Worm (Caenorhabditis elegans) whole organism, L1 larva: ENCODE data around the gene del-8.

Experiments used
- C04F5.9 ChIP-seq: sonication (generic microtip); optimal IDR thresholded peaks from 2 replicates; lab custom pipeline; 2016; ENCODE audit warnings: missing genetic modification characterization, missing compliant biosample characterization
- C16A3.4 ChIP-seq: fragments of 150-350 bp; optimal IDR thresholded peaks from 2 replicates; lab custom pipeline; 2014; ENCODE audit warnings: missing biosample characterization, missing genetic modification characterization
- F16B12.6 ChIP-seq: fragments of 150-350 bp; optimal IDR thresholded peaks from 2 replicates; lab custom pipeline; 2014; ENCODE audit warnings: missing biosample characterization, missing genetic modification characterization
- alr-1 ChIP-seq: fragments of 200-800 bp; sonication (Bioruptor generic); optimal IDR thresholded peaks from 2 replicates; lab custom pipeline; 2018; ENCODE audit warnings: borderline replicate concordance, mild to moderate bottlenecking, missing genetic modification characterization, missing compliant biosample characterization
- ama-1 ChIP-seq: fragments of 150-350 bp; optimal IDR thresholded peaks from 2 replicates; lab custom pipeline; 2014
- blmp-1 ChIP-seq: fragments of 150-350 bp; optimal IDR thresholded peaks from 2 replicates; lab custom pipeline; 2014; ENCODE audit warnings: missing biosample characterization, missing genetic modification characterization
- ceh-63 ChIP-seq: fragments of 200-800 bp; sonication (Bioruptor generic); optimal IDR thresholded peaks from 2 replicates; lab custom pipeline; 2018; ENCODE audit warnings: mild to moderate bottlenecking, missing genetic modification characterization, missing compliant biosample characterization
- ceh-82 ChIP-seq, 3 experiments: fragments of 150-350 bp in 1 of 3; sonication (generic microtip) in 2 of 3; optimal IDR thresholded peaks; 2 replicates each; lab custom pipeline; 2014 to 2017; ENCODE audit warnings: missing biosample characterization in 3 of 3, missing genetic modification characterization in 3 of 3
- ceh-90 ChIP-seq: sonication (generic microtip); optimal IDR thresholded peaks from 2 replicates; lab custom pipeline; 2016; ENCODE audit warnings: missing genetic modification characterization, missing compliant biosample characterization
- ces-1 ChIP-seq: fragments of 150-350 bp; optimal IDR thresholded peaks from 2 replicates; lab custom pipeline; 2014; ENCODE audit warnings: missing biosample characterization, missing genetic modification reagents, missing genetic modification characterization
- dpl-1 ChIP-seq, 3 experiments: fragments of 150-350 bp in 2 of 3; sonication (generic microtip) in 1 of 3; optimal IDR thresholded peaks; 2 replicates each; lab custom pipeline; 2014 to 2017; ENCODE audit warnings: missing biosample characterization in 3 of 3, missing genetic modification characterization in 3 of 3, missing genetic modification reagents in 3 of 3
- efl-1 ChIP-seq, 4 experiments: fragments of 150-350 bp; optimal IDR thresholded peaks in 3 of 4; peaks in 1 of 4; 1 replicate in 1 of 4; 2 replicates in 3 of 4; lab custom pipeline; 2014; ENCODE audit warnings: missing biosample characterization in 2 of 4, missing genetic modification characterization in 2 of 4, missing genetic modification reagents in 2 of 4
- efl-3 ChIP-seq: fragments of 200-800 bp; sonication (Bioruptor generic); optimal IDR thresholded peaks from 2 replicates; lab custom pipeline; 2018; ENCODE audit warnings: mild to moderate bottlenecking, missing genetic modification characterization, missing compliant biosample characterization
- egl-27 ChIP-seq, 2 experiments: fragments of 150-350 bp in 1 of 2; sonication (generic microtip); optimal IDR thresholded peaks; 3 replicates each; lab custom pipeline; 2017 to 2018; ENCODE audit warnings: missing biosample characterization in 2 of 2, missing genetic modification characterization in 2 of 2, missing genetic modification reagents in 2 of 2
- ets-5 ChIP-seq: fragments of 200-800 bp; sonication (Bioruptor generic); IDR thresholded peaks from 2 replicates; pipeline ENCODE4 v1.3.6; 2022; ENCODE audit warnings: missing genetic modification characterization, missing compliant biosample characterization
- fkh-10 ChIP-seq: sonication (generic microtip); optimal IDR thresholded peaks from 2 replicates; lab custom pipeline; 2017; ENCODE audit warnings: missing biosample characterization, missing genetic modification reagents, missing genetic modification characterization
- fkh-4 ChIP-seq: sonication (generic microtip); optimal IDR thresholded peaks from 2 replicates; lab custom pipeline; 2016; ENCODE audit warnings: missing compliant biosample characterization, missing genetic modification characterization, borderline replicate concordance
- fos-1 ChIP-seq: fragments of 150-350 bp; optimal IDR thresholded peaks from 2 replicates; lab custom pipeline; 2014; ENCODE audit warnings: missing biosample characterization, missing genetic modification characterization
- hlh-17 ChIP-seq: fragments of 200-800 bp; sonication (Bioruptor generic); optimal IDR thresholded peaks from 2 replicates; lab custom pipeline; 2018; ENCODE audit warnings: missing genetic modification characterization, mild to moderate bottlenecking, missing compliant biosample characterization, moderate library complexity, borderline replicate concordance
- hlh-4 ChIP-seq: sonication (generic microtip); optimal IDR thresholded peaks from 2 replicates; lab custom pipeline; 2016; ENCODE audit warnings: mild to moderate bottlenecking, missing genetic modification characterization, missing compliant biosample characterization
- jun-1 ChIP-seq: fragments of 150-350 bp; optimal IDR thresholded peaks from 2 replicates; lab custom pipeline; 2014; ENCODE audit warnings: missing biosample characterization, missing genetic modification reagents, missing genetic modification characterization
- lin-14 ChIP-seq: fragments of 200-800 bp; sonication (Bioruptor generic); optimal IDR thresholded peaks from 2 replicates; lab custom pipeline; 2018; ENCODE audit warnings: mild to moderate bottlenecking, missing genetic modification characterization, moderate library complexity, missing compliant biosample characterization
- lin-15B ChIP-seq: fragments of 150-350 bp; sonication (generic microtip); optimal IDR thresholded peaks from 3 replicates; lab custom pipeline; 2014; ENCODE audit warnings: missing biosample characterization, missing genetic modification characterization
- lin-35 ChIP-seq, 2 experiments: fragments of 150-350 bp; optimal IDR thresholded peaks; 2 replicates each; lab custom pipeline; 2014; ENCODE audit warnings: missing biosample characterization in 2 of 2, missing genetic modification characterization in 2 of 2, missing genetic modification reagents in 2 of 2
- lir-3 ChIP-seq: sonication (generic microtip); optimal IDR thresholded peaks from 2 replicates; lab custom pipeline; 2016; ENCODE audit warnings: mild to moderate bottlenecking, missing genetic modification characterization, moderate library complexity, missing compliant biosample characterization; ENCODE audit not compliant: poor library complexity
- lsy-2 ChIP-seq, 2 experiments: fragments of 150-350 bp; optimal IDR thresholded peaks; 2 replicates each; lab custom pipeline; 2014; ENCODE audit warnings: missing biosample characterization in 2 of 2, missing genetic modification characterization in 2 of 2
- mef-2 ChIP-seq: fragments of 150-350 bp; optimal IDR thresholded peaks from 2 replicates; lab custom pipeline; 2014; ENCODE audit warnings: missing biosample characterization, missing genetic modification characterization
- mep-1 ChIP-seq: fragments of 150-350 bp; optimal IDR thresholded peaks from 2 replicates; lab custom pipeline; 2014; ENCODE audit warnings: missing biosample characterization, missing genetic modification characterization
- nhr-11 ChIP-seq: fragments of 150-350 bp; optimal IDR thresholded peaks from 2 replicates; lab custom pipeline; 2014; ENCODE audit warnings: missing biosample characterization, missing genetic modification characterization
- nhr-12 ChIP-seq: sonication (generic microtip); optimal IDR thresholded peaks from 2 replicates; lab custom pipeline; 2017; ENCODE audit warnings: missing biosample characterization, missing genetic modification characterization
- nhr-20 ChIP-seq: sonication (generic microtip); optimal IDR thresholded peaks from 2 replicates; lab custom pipeline; 2016; ENCODE audit warnings: mild to moderate bottlenecking, missing genetic modification characterization, missing compliant biosample characterization
- nhr-47 ChIP-seq: sonication (generic microtip); optimal IDR thresholded peaks from 2 replicates; lab custom pipeline; 2016; ENCODE audit warnings: mild to moderate bottlenecking, missing genetic modification characterization, moderate library complexity, missing compliant biosample characterization
- nhr-71 ChIP-seq: sonication (generic microtip); optimal IDR thresholded peaks from 2 replicates; lab custom pipeline; 2016; ENCODE audit warnings: mild to moderate bottlenecking, missing genetic modification characterization, moderate library complexity, missing compliant biosample characterization
- nhr-85 ChIP-seq: sonication (generic microtip); peaks from one replicate; lab custom pipeline; 2016; ENCODE audit warnings: missing genetic modification characterization, inconsistent platforms, missing compliant biosample characterization
- pax-3 ChIP-seq: fragments of 200-800 bp; sonication (Bioruptor generic); optimal IDR thresholded peaks from 2 replicates; lab custom pipeline; 2018; ENCODE audit warnings: mild to moderate bottlenecking, missing genetic modification characterization, moderate library complexity, missing compliant biosample characterization
- skn-1 ChIP-seq: fragments of 150-350 bp; optimal IDR thresholded peaks from 2 replicates; lab custom pipeline; 2014; ENCODE audit warnings: missing biosample characterization, missing genetic modification characterization
- snpc-4 ChIP-seq: fragments of 150-350 bp; optimal IDR thresholded peaks from 2 replicates; lab custom pipeline; 2014; ENCODE audit warnings: missing biosample characterization, missing genetic modification characterization
- sox-4 ChIP-seq: sonication (generic microtip); optimal IDR thresholded peaks from 2 replicates; lab custom pipeline; 2016; ENCODE audit warnings: missing genetic modification characterization, missing compliant biosample characterization
- sup-37 ChIP-seq: fragments of 200-800 bp; sonication (Bioruptor generic); optimal IDR thresholded peaks from 2 replicates; lab custom pipeline; 2018; ENCODE audit warnings: mild to moderate bottlenecking, missing genetic modification characterization, missing compliant biosample characterization
- swsn-7 ChIP-seq: sonication (generic microtip); optimal IDR thresholded peaks from 2 replicates; lab custom pipeline; 2016; ENCODE audit warnings: missing genetic modification characterization, missing compliant biosample characterization
- tbx-2 ChIP-seq: sonication (generic microtip); optimal IDR thresholded peaks from 2 replicates; lab custom pipeline; 2016; ENCODE audit warnings: missing genetic modification characterization, missing compliant biosample characterization
- unc-86 ChIP-seq: sonication (generic microtip); optimal IDR thresholded peaks from 2 replicates; lab custom pipeline; 2016; ENCODE audit warnings: missing genetic modification characterization, missing compliant biosample characterization
- unc-98 ChIP-seq: fragments of 200-800 bp; sonication (Bioruptor generic); IDR thresholded peaks from 2 replicates; pipeline ENCODE4 v1.3.6; 2022; ENCODE audit warnings: missing genetic modification characterization, missing compliant biosample characterization
- vab-15 ChIP-seq: sonication (generic microtip); optimal IDR thresholded peaks from 2 replicates; lab custom pipeline; 2017; ENCODE audit warnings: missing genotype, mild to moderate bottlenecking, missing genetic modification characterization, missing compliant biosample characterization
- xbp-1 ChIP-seq: sonication (generic microtip); optimal IDR thresholded peaks from 2 replicates; lab custom pipeline; 2016; ENCODE audit warnings: missing genetic modification characterization, missing compliant biosample characterization
- zag-1 ChIP-seq: fragments of 150-350 bp; optimal IDR thresholded peaks from 2 replicates; lab custom pipeline; 2014; ENCODE audit warnings: missing biosample characterization, missing genetic modification characterization
- zip-4 ChIP-seq: fragments of 200-800 bp; sonication (Bioruptor generic); optimal IDR thresholded peaks from 2 replicates; lab custom pipeline; 2018; ENCODE audit warnings: mild to moderate bottlenecking, missing genetic modification characterization, moderate library complexity, missing compliant biosample characterization
- ztf-11 ChIP-seq, 2 experiments: sonication (generic microtip); optimal IDR thresholded peaks; 2 replicates each; lab custom pipeline; 2016 to 2017; ENCODE audit warnings: missing genetic modification characterization in 2 of 2, missing biosample characterization in 1 of 2, missing compliant biosample characterization in 1 of 2
- ztf-4 ChIP-seq: fragments of 150-350 bp; optimal IDR thresholded peaks from 2 replicates; lab custom pipeline; 2014; ENCODE audit warnings: missing biosample characterization, missing genetic modification characterization

Gene del-8

ce11 chrX:9635376-9635775 is 46.2 kb downstream of the del-8 start, which contains the start of gene F34H10.5:
TSS of gene F34H10.5 (plus strand) at chrX:9635676.
- TF ChIP-seq ama-1 (no peak), nhr-12 (tag; lab: Kevin White, UChicago) (no peak), hlh-17 (GFP tag; lab: Kevin White, UChicago) (no peak), F16B12.6 (tag; lab: Kevin White, UChicago) (no peak), hlh-4 (tag; lab: Kevin White, UChicago) (no peak), vab-15 (no peak), ztf-11 (tag; optimal IDR thresholded peaks at IDR 0.05; lab: Kevin White, UChicago) (no peak), xbp-1 (tag; lab: Kevin White, UChicago) (no peak), ces-1 (GFP tag; lab: Kevin White, UChicago) (no peak), pax-3 (tag; lab: Kevin White, UChicago) (no peak), ets-5 (GFP tag; lab: Robert Waterston, UW) (no peak), efl-3 (GFP tag; lab: Kevin White, UChicago) (no peak), C04F5.9 (tag; lab: Kevin White, UChicago) (no peak), mef-2 (no peak), jun-1 (tag; lab: Kevin White, UChicago) (no peak), lsy-2 (tag; optimal IDR thresholded peaks at IDR 0.05; lab: Kevin White, UChicago) (no peak)

ce11 chrX:9637137-9637536 is 47.9 kb downstream of the del-8 start:
- TF ChIP-seq ceh-82 (tag; optimal IDR thresholded peaks at IDR 0.05; lab: Kevin White, UChicago) (peak in 1 of 3 experiments; percentile 2), ceh-90 (tag; lab: Kevin White, UChicago) (no peak), nhr-71 (tag; lab: Kevin White, UChicago) (no peak), ces-1 (GFP tag; lab: Kevin White, UChicago) (no peak), ztf-4 (tag; lab: Kevin White, UChicago) (no peak), efl-1 (optimal IDR thresholded peaks at IDR 0.05; lab: Kevin White, UChicago) (no peak), efl-1 (GFP tag; optimal IDR thresholded peaks at IDR 0.05 in 1 of 2; lab: Kevin White, UChicago) (peak in 1 of 2 experiments; percentile 53), efl-3 (GFP tag; lab: Kevin White, UChicago) (no peak), nhr-47 (tag; lab: Kevin White, UChicago) (no peak), blmp-1 (tag; lab: Kevin White, UChicago) (peak; percentile 25), mep-1 (no peak), dpl-1 (GFP tag; optimal IDR thresholded peaks at IDR 0.05; lab: Kevin White, UChicago) (no peak), alr-1 (tag; lab: Kevin White, UChicago) (no peak), lir-3 (no peak), xbp-1 (tag; lab: Kevin White, UChicago) (no peak), F16B12.6 (tag; lab: Kevin White, UChicago) (no peak), nhr-11 (tag; lab: Kevin White, UChicago) (no peak), sup-37 (GFP tag; lab: Kevin White, UChicago) (no peak), ceh-63 (no peak), lin-15B (no peak), lin-35 (GFP tag; optimal IDR thresholded peaks at IDR 0.05; lab: Kevin White, UChicago) (peak in 1 of 2 experiments; percentile 5), lin-14 (peak; percentile 20)

- TF ChIP-seq zip-4 (GFP tag; lab: Kevin White, UChicago): no peak
- peak; percentile 81 for TF ChIP-seq nhr-85 (tag; lab: Kevin White, UChicago)
- no peak for TF ChIP-seq lir-3
- TF ChIP-seq hlh-17 (GFP tag; lab: Kevin White, UChicago): no peak
- TF ChIP-seq nhr-20 (tag; lab: Kevin White, UChicago): no peak
- no peak for TF ChIP-seq mep-1
- no peak for TF ChIP-seq pax-3 (tag; lab: Kevin White, UChicago)
- TF ChIP-seq C16A3.4 (tag; lab: Kevin White, UChicago): no peak
- peak; percentile 23 for TF ChIP-seq swsn-7 (tag; lab: Kevin White, UChicago)
- TF ChIP-seq sox-4 (tag; lab: Kevin White, UChicago): no peak
- peak; percentile 15 for TF ChIP-seq skn-1 (tag; lab: Kevin White, UChicago)
- TF ChIP-seq fkh-10 (GFP tag; lab: Kevin White, UChicago): no peak
- TF ChIP-seq egl-27 (tag; optimal IDR thresholded peaks at IDR 0.05; lab: Kevin White, UChicago): no peak
- peak; percentile 11 to 24 (median 20) for TF ChIP-seq ceh-82 (tag; optimal IDR thresholded peaks at IDR 0.05; lab: Kevin White, UChicago)
- no peak for TF ChIP-seq snpc-4 (tag; lab: Kevin White, UChicago)
- no peak for TF ChIP-seq zag-1 (tag; lab: Kevin White, UChicago)
- TF ChIP-seq tbx-2 (tag; lab: Kevin White, UChicago): no peak
- TF ChIP-seq ets-5 (GFP tag; lab: Robert Waterston, UW): no peak
- no peak for TF ChIP-seq ama-1
- no peak for TF ChIP-seq unc-86 (tag; lab: Kevin White, UChicago)
- TF ChIP-seq fos-1 (tag; lab: Kevin White, UChicago): no peak
- no peak for TF ChIP-seq fkh-4
- TF ChIP-seq lin-14: peak; percentile 31
- no peak for TF ChIP-seq unc-98 (GFP tag; lab: Robert Waterston, UW)
These were observed 48.5 kb downstream of the del-8 start for ce11 chrX:9637700-9638099.
